Worm (Caenorhabditis elegans): ENCODE measurements around the gene C06E1.1.

C06E1.1 gene

ce11 chrIII:8643639-8644038, 38.0 kb downstream of the C06E1.1 start, which contains the start of gene twk-7:
Gene twk-7, minus strand, starts transcription at chrIII:8643739.
- TF ChIP-seq dox-1 (GFP tag; IDR thresholded peaks at IDR 0.05), result no peak
- no peak for TF ChIP-seq ceh-40 (GFP tag; IDR thresholded peaks at IDR 0.05)
- no peak for TF ChIP-seq lir-1 (GFP tag; conservative IDR thresholded peaks at IDR 0.05)
- TF ChIP-seq efl-1 (GFP tag; optimal IDR thresholded peaks at IDR 0.05), result no peak
- no peak for TF ChIP-seq F10E7.11 (tag; optimal IDR thresholded peaks at IDR 0.05)
- TF ChIP-seq nhr-90 (tag; optimal IDR thresholded peaks at IDR 0.05), result no peak
- no peak for TF ChIP-seq F57A8.1 (GFP tag; optimal IDR thresholded peaks at IDR 0.05)
- TF ChIP-seq mcd-1 (GFP tag; IDR thresholded peaks at IDR 0.05), result no peak
- TF ChIP-seq atf-7 (tag; optimal IDR thresholded peaks at IDR 0.05), result no peak
- TF ChIP-seq lin-26 (GFP tag; IDR thresholded peaks at IDR 0.05), result no peak
- no peak for TF ChIP-seq unc-130 (GFP tag; optimal IDR thresholded peaks at IDR 0.05)
- TF ChIP-seq F23B12.7 (tag; optimal IDR thresholded peaks at IDR 0.05; ENCODE audit: insufficient read depth), result no peak
- TF ChIP-seq F49E8.2 (tag; optimal IDR thresholded peaks at IDR 0.05; ENCODE audit: insufficient read depth), result no peak
- TF ChIP-seq ztf-25 (GFP tag; IDR thresholded peaks at IDR 0.05), result no peak
- TF ChIP-seq F57C9.4 (tag; optimal IDR thresholded peaks at IDR 0.05), result no peak
- TF ChIP-seq lag-1 (GFP tag; IDR thresholded peaks at IDR 0.05), result no peak
- no peak for TF ChIP-seq lin-40 (tag; optimal IDR thresholded peaks at IDR 0.05)

- TF ChIP-seq snpc-4 (GFP tag; optimal IDR thresholded peaks at IDR 0.05) (peak; percentile 61), snpc-4 (tag; optimal IDR thresholded peaks at IDR 0.05) (peak in 2 of 4 experiments; percentile 22 to 54), die-1 (tag; optimal IDR thresholded peaks at IDR 0.05) (peak; percentile 80), egl-44 (GFP tag; IDR thresholded peaks at IDR 0.05) (no peak), repo-1 (tag; optimal IDR thresholded peaks at IDR 0.05) (no peak), ztf-22 (GFP tag; optimal IDR thresholded peaks at IDR 0.05) (no peak), ztf-18 (tag; optimal IDR thresholded peaks at IDR 0.05) (peak; percentile 67), atf-7 (tag; optimal IDR thresholded peaks at IDR 0.05) (peak; percentile 5), athp-1 (tag; optimal IDR thresholded peaks at IDR 0.05) (peak; percentile 34), let-526 (GFP tag; IDR thresholded peaks at IDR 0.05) (0 out of 2 replicates have a peak, but pooled peaks have one; percentile 19), lin-35 (GFP tag; optimal IDR thresholded peaks at IDR 0.05) (peak in 1 of 3 experiments; percentile 12), F33H1.4 (GFP tag; IDR thresholded peaks at IDR 0.05) (peak; percentile 21; the same call in 1 of the 2 replicates), B0261.1 (tag; optimal IDR thresholded peaks at IDR 0.05) (peak; percentile 83), hsf-1 (GFP tag; IDR thresholded peaks at IDR 0.05) (0 out of 2 replicates have a peak, but pooled peaks have one; percentile 36), zim-3 (tag; optimal IDR thresholded peaks at IDR 0.05) (peak; percentile 55), ekl-4 (GFP tag; IDR thresholded peaks at IDR 0.05) (peak; percentile 54; the same call in 1 of the 2 replicates), pbrm-1 (GFP tag; IDR thresholded peaks at IDR 0.05) (peak; percentile 46; the same call in 1 of the 2 replicates), rpc-1 (optimal IDR thresholded peaks at IDR 0.05) (peak; percentile 78), rpc-1 (tag; optimal IDR thresholded peaks at IDR 0.05) (peak; percentile 88), lag-1 (GFP tag; IDR thresholded peaks at IDR 0.05) (no peak), ceh-91 (GFP tag; IDR thresholded peaks at IDR 0.05) (no peak), D2030.7 (GFP tag; IDR thresholded peaks at IDR 0.05) (peak; percentile 41; the same call in 1 of the 2 replicates), tbp1 (GFP tag; optimal IDR thresholded peaks at IDR 0.05) (peak; percentile 98), lin-26 (GFP tag; IDR thresholded peaks at IDR 0.05) (peak; percentile 80), lin-40 (tag; optimal IDR thresholded peaks at IDR 0.05) (no peak), F49E8.2 (tag; optimal IDR thresholded peaks at IDR 0.05; ENCODE audit: insufficient read depth) (peak; percentile 16), tbx-9 (tag; optimal IDR thresholded peaks at IDR 0.05; ENCODE audit: borderline replicate concordance) (no peak), madf-10 (tag; optimal IDR thresholded peaks at IDR 0.05) (peak; percentile 33), C06A6.2 (GFP tag; conservative IDR thresholded peaks at IDR 0.05) (no peak), snpc-1.1 (tag; optimal IDR thresholded peaks at IDR 0.05; ENCODE audit: insufficient read depth) (peak; percentile 8), T26A5.8 (tag; optimal IDR thresholded peaks at IDR 0.05) (peak; percentile 13), lsl-1 (GFP tag; optimal IDR thresholded peaks at IDR 0.05) (peak; percentile 49), nhr-90 (tag; optimal IDR thresholded peaks at IDR 0.05) (peak; percentile 79), Y56A3A.18 (GFP tag; IDR thresholded peaks at IDR 0.05) (peak; percentile 49; the same call in 1 of the 2 replicates), F23B12.7 (tag; optimal IDR thresholded peaks at IDR 0.05; ENCODE audit: insufficient read depth) (peak; percentile 39), let-607 (tag; optimal IDR thresholded peaks at IDR 0.05) (peak in 1 of 2 experiments; percentile 12), ztf-25 (GFP tag; IDR thresholded peaks at IDR 0.05) (peak; percentile 85)
Observed at ce11 chrIII:8646021-8646420, 40.4 kb downstream of the C06E1.1 start.
